Worm (Caenorhabditis elegans) whole organism, L1 larva: ENCODE measurements around the gene ceh-74.

Source experiments
- C04F5.9 ChIP-seq: sonication (generic microtip); optimal IDR thresholded peaks from 2 replicates; lab custom pipeline; 2016; ENCODE audit warnings: missing genetic modification characterization, missing compliant biosample characterization
- C16A3.4 ChIP-seq: fragments of 150-350 bp; optimal IDR thresholded peaks from 2 replicates; lab custom pipeline; 2014; ENCODE audit warnings: missing biosample characterization, missing genetic modification characterization
- C34B4.2 ChIP-seq: sonication (generic microtip); optimal IDR thresholded peaks from 2 replicates; lab custom pipeline; 2017; ENCODE audit warnings: mild to moderate bottlenecking, missing genetic modification characterization, missing compliant biosample characterization
- F16B12.6 ChIP-seq: fragments of 150-350 bp; optimal IDR thresholded peaks from 2 replicates; lab custom pipeline; 2014; ENCODE audit warnings: missing biosample characterization, missing genetic modification characterization
- Y116A8C.19 ChIP-seq: sonication (generic microtip); optimal IDR thresholded peaks from 2 replicates; lab custom pipeline; 2016; ENCODE audit warnings: missing compliant biosample characterization, missing genetic modification characterization, borderline replicate concordance
- aha-1 ChIP-seq: fragments of 150-350 bp; optimal IDR thresholded peaks from 2 replicates; lab custom pipeline; 2014; ENCODE audit warnings: missing biosample characterization, missing genetic modification characterization
- alr-1 ChIP-seq: fragments of 200-800 bp; sonication (Bioruptor generic); optimal IDR thresholded peaks from 2 replicates; lab custom pipeline; 2018; ENCODE audit warnings: borderline replicate concordance, mild to moderate bottlenecking, missing genetic modification characterization, missing compliant biosample characterization
- aly-2 ChIP-seq: fragments of 150-350 bp; optimal IDR thresholded peaks from 2 replicates; lab custom pipeline; 2014; ENCODE audit warnings: missing biosample characterization, missing genetic modification characterization
- ama-1 ChIP-seq: fragments of 150-350 bp; optimal IDR thresholded peaks from 2 replicates; lab custom pipeline; 2014
- blmp-1 ChIP-seq: fragments of 150-350 bp; optimal IDR thresholded peaks from 2 replicates; lab custom pipeline; 2014; ENCODE audit warnings: missing biosample characterization, missing genetic modification characterization
- ceh-8 ChIP-seq: fragments of 200-800 bp; sonication (Bioruptor generic); optimal IDR thresholded peaks from 2 replicates; lab custom pipeline; 2018; ENCODE audit warnings: mild to moderate bottlenecking, missing genetic modification characterization, moderate library complexity, missing compliant biosample characterization
- ceh-82 ChIP-seq, 3 experiments: fragments of 150-350 bp in 1 of 3; sonication (generic microtip) in 2 of 3; optimal IDR thresholded peaks; 2 replicates each; lab custom pipeline; 2014 to 2017; ENCODE audit warnings: missing biosample characterization in 3 of 3, missing genetic modification characterization in 3 of 3
- ceh-88 ChIP-seq: fragments of 200-800 bp; sonication (Bioruptor generic); IDR thresholded peaks from 2 replicates; pipeline ENCODE4 v1.3.6; 2022; ENCODE audit warnings: missing genetic modification characterization, missing compliant biosample characterization
- ceh-90 ChIP-seq: sonication (generic microtip); optimal IDR thresholded peaks from 2 replicates; lab custom pipeline; 2016; ENCODE audit warnings: missing genetic modification characterization, missing compliant biosample characterization
- dpl-1 ChIP-seq, 3 experiments: fragments of 150-350 bp in 2 of 3; sonication (generic microtip) in 1 of 3; optimal IDR thresholded peaks; 2 replicates each; lab custom pipeline; 2014 to 2017; ENCODE audit warnings: missing biosample characterization in 3 of 3, missing genetic modification characterization in 3 of 3, missing genetic modification reagents in 3 of 3
- dsc-1 ChIP-seq: sonication (generic microtip); optimal IDR thresholded peaks from 2 replicates; lab custom pipeline; 2016; ENCODE audit warnings: mild to moderate bottlenecking, missing genetic modification characterization, missing compliant biosample characterization
- elt-2 ChIP-seq: sonication (generic microtip); optimal IDR thresholded peaks from 2 replicates; lab custom pipeline; 2016; ENCODE audit warnings: missing genetic modification characterization, mild to moderate bottlenecking, inconsistent platforms, missing compliant biosample characterization, missing genetic modification reagents
- elt-3 ChIP-seq, 6 experiments: fragments of 150-350 bp in 1 of 6; sonication (generic microtip); optimal IDR thresholded peaks; 2 replicates each; lab custom pipeline; 2017 to 2018; ENCODE audit warnings: missing biosample characterization in 6 of 6, missing genetic modification characterization in 6 of 6, inconsistent platforms in 1 of 6
- ets-5 ChIP-seq: fragments of 200-800 bp; sonication (Bioruptor generic); IDR thresholded peaks from 2 replicates; pipeline ENCODE4 v1.3.6; 2022; ENCODE audit warnings: missing genetic modification characterization, missing compliant biosample characterization
- fkh-10 ChIP-seq: sonication (generic microtip); optimal IDR thresholded peaks from 2 replicates; lab custom pipeline; 2017; ENCODE audit warnings: missing biosample characterization, missing genetic modification reagents, missing genetic modification characterization
- fkh-8 ChIP-seq: sonication (generic microtip); optimal IDR thresholded peaks from 2 replicates; lab custom pipeline; 2016; ENCODE audit warnings: mild to moderate bottlenecking, missing genetic modification characterization, missing compliant biosample characterization
- fos-1 ChIP-seq: fragments of 150-350 bp; optimal IDR thresholded peaks from 2 replicates; lab custom pipeline; 2014; ENCODE audit warnings: missing biosample characterization, missing genetic modification characterization
- irx-1 ChIP-seq: sonication (generic microtip); optimal IDR thresholded peaks from 2 replicates; lab custom pipeline; 2016; ENCODE audit warnings: missing genetic modification characterization, missing compliant biosample characterization
- isw-1 ChIP-seq: fragments of 200-800 bp; sonication (Bioruptor generic); IDR thresholded peaks from 2 replicates; pipeline ENCODE4 v1.3.6; 2022; ENCODE audit warnings: missing genetic modification characterization, missing compliant biosample characterization
- lin-14 ChIP-seq: fragments of 200-800 bp; sonication (Bioruptor generic); optimal IDR thresholded peaks from 2 replicates; lab custom pipeline; 2018; ENCODE audit warnings: mild to moderate bottlenecking, missing genetic modification characterization, moderate library complexity, missing compliant biosample characterization
- lin-15B ChIP-seq: fragments of 150-350 bp; sonication (generic microtip); optimal IDR thresholded peaks from 3 replicates; lab custom pipeline; 2014; ENCODE audit warnings: missing biosample characterization, missing genetic modification characterization
- lin-35 ChIP-seq, 2 experiments: fragments of 150-350 bp; optimal IDR thresholded peaks; 2 replicates each; lab custom pipeline; 2014; ENCODE audit warnings: missing biosample characterization in 2 of 2, missing genetic modification characterization in 2 of 2, missing genetic modification reagents in 2 of 2
- lin-39 ChIP-seq: fragments of 150-350 bp; optimal IDR thresholded peaks from 2 replicates; lab custom pipeline; 2014; ENCODE audit warnings: missing biosample characterization, missing genetic modification reagents, missing genetic modification characterization
- lsy-2 ChIP-seq, 2 experiments: fragments of 150-350 bp; optimal IDR thresholded peaks; 2 replicates each; lab custom pipeline; 2014; ENCODE audit warnings: missing biosample characterization in 2 of 2, missing genetic modification characterization in 2 of 2
- mdl-1 ChIP-seq, 2 experiments: fragments of 150-350 bp; optimal IDR thresholded peaks; 2 replicates each; lab custom pipeline; 2014 to 2017; ENCODE audit warnings: missing biosample characterization in 2 of 2, missing genetic modification characterization in 2 of 2, inconsistent platforms in 1 of 2
- nhr-19 ChIP-seq: fragments of 200-800 bp; sonication (Bioruptor generic); conservative IDR thresholded peaks from 2 replicates; pipeline ENCODE4 v1.3.6; 2022; ENCODE audit warnings: missing genetic modification characterization, missing compliant biosample characterization
- nhr-20 ChIP-seq: sonication (generic microtip); optimal IDR thresholded peaks from 2 replicates; lab custom pipeline; 2016; ENCODE audit warnings: mild to moderate bottlenecking, missing genetic modification characterization, missing compliant biosample characterization
- nhr-237 ChIP-seq: fragments of 150-350 bp; optimal IDR thresholded peaks from 2 replicates; lab custom pipeline; 2014; ENCODE audit warnings: missing biosample characterization, missing genetic modification characterization
- nhr-28 ChIP-seq: fragments of 150-350 bp; optimal IDR thresholded peaks from 2 replicates; lab custom pipeline; 2014; ENCODE audit warnings: missing biosample characterization, missing genetic modification characterization
- nhr-47 ChIP-seq: sonication (generic microtip); optimal IDR thresholded peaks from 2 replicates; lab custom pipeline; 2016; ENCODE audit warnings: mild to moderate bottlenecking, missing genetic modification characterization, moderate library complexity, missing compliant biosample characterization
- nhr-71 ChIP-seq: sonication (generic microtip); optimal IDR thresholded peaks from 2 replicates; lab custom pipeline; 2016; ENCODE audit warnings: mild to moderate bottlenecking, missing genetic modification characterization, moderate library complexity, missing compliant biosample characterization
- nhr-77 ChIP-seq: fragments of 150-350 bp; optimal IDR thresholded peaks from 2 replicates; lab custom pipeline; 2014; ENCODE audit warnings: missing biosample characterization, missing genetic modification characterization
- nhr-84 ChIP-seq: sonication (generic microtip); optimal IDR thresholded peaks from 2 replicates; lab custom pipeline; 2017; ENCODE audit warnings: missing biosample characterization, missing genetic modification characterization
- nhr-85 ChIP-seq: sonication (generic microtip); peaks from one replicate; lab custom pipeline; 2016; ENCODE audit warnings: missing genetic modification characterization, inconsistent platforms, missing compliant biosample characterization
- nhr-90 ChIP-seq: sonication (generic microtip); optimal IDR thresholded peaks from 2 replicates; lab custom pipeline; 2016; ENCODE audit warnings: mild to moderate bottlenecking, missing genetic modification characterization, missing compliant biosample characterization; ENCODE audit not compliant: poor library complexity
- pag-3 ChIP-seq: sonication (generic microtip); optimal IDR thresholded peaks from 2 replicates; lab custom pipeline; 2017; ENCODE audit warnings: missing genetic modification characterization, mild to moderate bottlenecking, missing compliant biosample characterization, antibody characterized with exemption, borderline replicate concordance; ENCODE audit not compliant: insufficient read depth
- pax-3 ChIP-seq: fragments of 200-800 bp; sonication (Bioruptor generic); optimal IDR thresholded peaks from 2 replicates; lab custom pipeline; 2018; ENCODE audit warnings: mild to moderate bottlenecking, missing genetic modification characterization, moderate library complexity, missing compliant biosample characterization
- snpc-4 ChIP-seq: fragments of 150-350 bp; optimal IDR thresholded peaks from 2 replicates; lab custom pipeline; 2014; ENCODE audit warnings: missing biosample characterization, missing genetic modification characterization
- snu-23 ChIP-seq: sonication (generic microtip); optimal IDR thresholded peaks from 2 replicates; lab custom pipeline; 2016; ENCODE audit warnings: missing genetic modification characterization, missing compliant biosample characterization
- sup-37 ChIP-seq: fragments of 200-800 bp; sonication (Bioruptor generic); optimal IDR thresholded peaks from 2 replicates; lab custom pipeline; 2018; ENCODE audit warnings: mild to moderate bottlenecking, missing genetic modification characterization, missing compliant biosample characterization
- swsn-7 ChIP-seq: sonication (generic microtip); optimal IDR thresholded peaks from 2 replicates; lab custom pipeline; 2016; ENCODE audit warnings: missing genetic modification characterization, missing compliant biosample characterization
- tbx-2 ChIP-seq: sonication (generic microtip); optimal IDR thresholded peaks from 2 replicates; lab custom pipeline; 2016; ENCODE audit warnings: missing genetic modification characterization, missing compliant biosample characterization
- unc-130 ChIP-seq: fragments of 150-350 bp; optimal IDR thresholded peaks from 2 replicates; lab custom pipeline; 2017; ENCODE audit warnings: missing biosample characterization, missing genetic modification characterization, inconsistent platforms
- unc-86 ChIP-seq: sonication (generic microtip); optimal IDR thresholded peaks from 2 replicates; lab custom pipeline; 2016; ENCODE audit warnings: missing genetic modification characterization, missing compliant biosample characterization
- vab-15 ChIP-seq: sonication (generic microtip); optimal IDR thresholded peaks from 2 replicates; lab custom pipeline; 2017; ENCODE audit warnings: missing genotype, mild to moderate bottlenecking, missing genetic modification characterization, missing compliant biosample characterization
- xbp-1 ChIP-seq: sonication (generic microtip); optimal IDR thresholded peaks from 2 replicates; lab custom pipeline; 2016; ENCODE audit warnings: missing genetic modification characterization, missing compliant biosample characterization
- zip-4 ChIP-seq: fragments of 200-800 bp; sonication (Bioruptor generic); optimal IDR thresholded peaks from 2 replicates; lab custom pipeline; 2018; ENCODE audit warnings: mild to moderate bottlenecking, missing genetic modification characterization, moderate library complexity, missing compliant biosample characterization
- ztf-11 ChIP-seq, 2 experiments: sonication (generic microtip); optimal IDR thresholded peaks; 2 replicates each; lab custom pipeline; 2016 to 2017; ENCODE audit warnings: missing genetic modification characterization in 2 of 2, missing biosample characterization in 1 of 2, missing compliant biosample characterization in 1 of 2

Gene ceh-74

ce11 chrV:14185438-14185837, 7.6 kb downstream of the ceh-74 start, which contains the start of the genes trm-1 and ints-2:
trm-1 (minus strand) TSS chrV:14185612.
ints-2 (plus strand) TSS chrV:14185686.
- TF ChIP-seq isw-1 (GFP tag; lab: Robert Waterston, UW) (peak; percentile 30), nhr-77 (tag; lab: Kevin White, UChicago) (peak; percentile 33), swsn-7 (tag; lab: Kevin White, UChicago) (peak; percentile 71), elt-3 (tag; optimal IDR thresholded peaks at IDR 0.05; lab: Kevin White, UChicago) (peak in 1 of 6 experiments; percentile 5), C04F5.9 (tag; lab: Kevin White, UChicago) (peak; percentile 12), C16A3.4 (tag; lab: Kevin White, UChicago) (peak; percentile 52), xbp-1 (tag; lab: Kevin White, UChicago) (peak; percentile 64), aha-1 (no peak), nhr-28 (no peak), ztf-11 (tag; optimal IDR thresholded peaks at IDR 0.05; lab: Kevin White, UChicago) (peak in 1 of 2 experiments; percentile 55), pag-3 (tag; lab: Kevin White, UChicago) (no peak), zip-4 (peak; percentile 44), elt-2 (tag; lab: Kevin White, UChicago) (no peak), tbx-2 (peak; percentile 67), pax-3 (tag; lab: Kevin White, UChicago) (no peak), blmp-1 (tag; lab: Kevin White, UChicago) (peak; percentile 61), snpc-4 (tag; lab: Kevin White, UChicago) (peak; percentile 54), ceh-90 (tag; lab: Kevin White, UChicago) (peak; percentile 39), nhr-85 (peak; percentile 86), unc-130 (tag; lab: Kevin White, UChicago) (peak; percentile 9), lsy-2 (tag; optimal IDR thresholded peaks at IDR 0.05; lab: Kevin White, UChicago) (peak; percentile 67 to 84), ceh-82 (tag; optimal IDR thresholded peaks at IDR 0.05; lab: Kevin White, UChicago) (peak; percentile 61 to 69 (median 65)), ceh-88 (GFP tag; lab: Robert Waterston, UW) (no peak), fos-1 (peak; percentile 25), C34B4.2 (tag; lab: Kevin White, UChicago) (no peak), nhr-19 (GFP tag; lab: Robert Waterston, UW) (peak; percentile 52), ets-5 (no peak), ceh-8 (GFP tag; lab: Kevin White, UChicago) (peak; percentile 72), vab-15 (peak; percentile 50), dpl-1 (GFP tag; optimal IDR thresholded peaks at IDR 0.05; lab: Kevin White, UChicago) (peak; percentile 37 to 76 (median 74)), nhr-84 (tag; lab: Kevin White, UChicago) (no peak), sup-37 (no peak), lin-14 (GFP tag; lab: Kevin White, UChicago) (peak; percentile 83), dsc-1 (tag; lab: Kevin White, UChicago) (peak; percentile 71), lin-39 (tag; lab: Kevin White, UChicago) (peak; percentile 33), fkh-8 (peak; percentile 48), lin-15B (tag; lab: Kevin White, UChicago) (peak; percentile 86), nhr-71 (tag; lab: Kevin White, UChicago) (peak; percentile 84), aly-2 (tag; lab: Kevin White, UChicago) (peak; percentile 21), nhr-90 (tag; lab: Kevin White, UChicago) (peak; percentile 57), unc-86 (tag; lab: Kevin White, UChicago) (peak; percentile 41), ama-1 (lab: Kevin White, UChicago) (no peak), nhr-237 (tag; lab: Kevin White, UChicago) (no peak), mdl-1 (tag; optimal IDR thresholded peaks at IDR 0.05; lab: Kevin White, UChicago) (peak in 1 of 2 experiments; percentile 28), nhr-47 (peak; percentile 81), alr-1 (tag; lab: Kevin White, UChicago) (no peak), irx-1 (peak; percentile 51), lin-35 (GFP tag; optimal IDR thresholded peaks at IDR 0.05; lab: Kevin White, UChicago) (peak; percentile 70 to 82), nhr-20 (tag; lab: Kevin White, UChicago) (peak; percentile 68), F16B12.6 (tag; lab: Kevin White, UChicago) (peak; percentile 10), Y116A8C.19 (tag; lab: Kevin White, UChicago) (no peak), fkh-10 (GFP tag; lab: Kevin White, UChicago) (no peak), snu-23 (peak; percentile 73)
